Fruit fly (Drosophila melanogaster): Measurements from ENCODE around the gene Itgbn.

Gene Itgbn

DNA sequence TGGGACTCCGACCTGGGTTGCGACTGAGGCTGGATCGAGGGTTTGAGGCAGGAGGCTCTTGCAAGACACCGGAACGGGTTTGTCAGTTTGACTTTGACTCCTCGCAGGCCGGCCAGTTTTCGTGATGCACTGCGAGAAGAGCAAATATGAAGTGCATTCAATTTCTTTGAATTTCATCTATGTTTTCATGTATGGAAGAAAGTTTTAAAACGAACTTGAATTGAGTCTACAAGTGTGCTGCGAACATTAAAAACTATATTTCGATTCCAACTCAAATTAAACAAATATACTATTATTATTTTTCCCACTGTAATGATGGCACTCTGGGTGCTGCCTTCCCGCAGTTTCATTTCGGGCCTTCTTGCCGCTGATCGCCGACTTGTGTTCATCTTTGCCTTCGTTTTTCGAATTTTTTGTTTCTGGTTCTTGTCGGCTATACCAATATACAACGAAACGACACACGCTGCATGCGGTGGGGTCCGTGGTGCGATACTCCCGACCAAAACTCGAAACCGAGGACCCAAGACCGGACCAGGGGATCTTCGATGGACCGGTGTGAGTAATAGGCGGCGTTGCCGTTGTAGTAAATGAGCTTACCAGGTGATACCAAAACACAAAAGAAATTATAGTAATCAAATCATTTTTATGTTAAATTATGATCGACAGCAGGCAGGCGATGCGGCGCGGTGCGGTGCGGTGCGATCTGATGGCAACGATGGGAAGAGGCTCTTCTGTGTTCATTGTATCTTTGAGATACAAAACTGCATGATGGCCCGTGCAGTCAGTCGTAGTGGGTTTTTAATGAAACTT, 43.3 kb upstream of the Itgbn start (continued):
- no peak for TF ChIP-seq NFAT (GFP tag; IDR thresholded peaks at IDR 0.05)
- TF ChIP-seq slou (GFP tag; optimal IDR thresholded peaks at IDR 0.05), result peak; percentile 26
- TF ChIP-seq CG1529 (GFP tag; optimal IDR thresholded peaks at IDR 0.05), result peak; percentile 75
- peak; percentile 33 for TF ChIP-seq CG17186 (GFP tag; optimal IDR thresholded peaks at IDR 0.05)
- no peak for TF ChIP-seq bowl (GFP tag; IDR thresholded peaks at IDR 0.05)
- TF ChIP-seq Hr39 (optimal IDR thresholded peaks at IDR 0.05), result no peak
- TF ChIP-seq gfzf (GFP tag; optimal IDR thresholded peaks at IDR 0.05), result no peak
- TF ChIP-seq CG4617 (GFP tag; optimal IDR thresholded peaks at IDR 0.05; ENCODE audit: borderline replicate concordance), result peak; percentile 35
- TF ChIP-seq rib (GFP tag; IDR thresholded peaks at IDR 0.05), result 0 out of 2 replicates have a peak, but pooled peaks have one; percentile 23
- TF ChIP-seq chinmo (GFP tag; IDR thresholded peaks at IDR 0.05; ENCODE audit: partially characterized antibody), result no peak
- peak; percentile 94 for TF ChIP-seq CG9727 (GFP tag; optimal IDR thresholded peaks at IDR 0.05)
- no peak for TF ChIP-seq Poxn (GFP tag; IDR thresholded peaks at IDR 0.05)
- TF ChIP-seq CG17829 (tag; optimal IDR thresholded peaks at IDR 0.05), result peak; percentile 93
- TF ChIP-seq CG2116 (GFP tag; optimal IDR thresholded peaks at IDR 0.05), result peak; percentile 24
- peak; percentile 59; the same call in 1 of the 3 replicates for TF ChIP-seq so (GFP tag; IDR thresholded peaks at IDR 0.05)
- TF ChIP-seq unc-4 (GFP tag; IDR thresholded peaks at IDR 0.05; ENCODE audit: partially characterized antibody), result no peak
- TF ChIP-seq CG13296 (GFP tag; optimal IDR thresholded peaks at IDR 0.05), result no peak
- TF ChIP-seq CG2875 (GFP tag; optimal IDR thresholded peaks at IDR 0.05), result peak; percentile 83
- peak; percentile 48 for TF ChIP-seq CG7786 (GFP tag; optimal IDR thresholded peaks at IDR 0.05)
- TF ChIP-seq CG11504 (tag; optimal IDR thresholded peaks at IDR 0.05), result peak; percentile 81
- TF ChIP-seq CG10543 (GFP tag; optimal IDR thresholded peaks at IDR 0.05), result no peak
- no peak for TF ChIP-seq CG17912 (GFP tag; optimal IDR thresholded peaks at IDR 0.05)
- TF ChIP-seq Ada2b (GFP tag; IDR thresholded peaks at IDR 0.05), result peak; percentile 67
- peak; percentile 16 for TF ChIP-seq wek (GFP tag; optimal IDR thresholded peaks at IDR 0.05)
- no peak for TF ChIP-seq Dip3 (GFP tag; optimal IDR thresholded peaks at IDR 0.05)
- TF ChIP-seq Sox100B (GFP tag; optimal IDR thresholded peaks at IDR 0.05), result peak; percentile 71
- peak; percentile 39 for TF ChIP-seq CG30020 (tag; optimal IDR thresholded peaks at IDR 0.05)
- peak; percentile 66 for TF ChIP-seq sqz (GFP tag; optimal IDR thresholded peaks at IDR 0.05)
- TF ChIP-seq CG18262 (tag; optimal IDR thresholded peaks at IDR 0.05), result peak; percentile 93
- peak; percentile 9 for TF ChIP-seq CG10147 (GFP tag; optimal IDR thresholded peaks at IDR 0.05)
- TF ChIP-seq CG3065 (GFP tag; optimal IDR thresholded peaks at IDR 0.05), result peak; percentile 62
- TF ChIP-seq CG16863 (GFP tag; optimal IDR thresholded peaks at IDR 0.05), result peak; percentile 71
- peak; percentile 39 for TF ChIP-seq HLH54F (GFP tag; optimal IDR thresholded peaks at IDR 0.05)
- TF ChIP-seq CG6254 (GFP tag; optimal IDR thresholded peaks at IDR 0.05), result peak; percentile 87
- TF ChIP-seq CG6791 (GFP tag; IDR thresholded peaks at IDR 0.05; ENCODE audit: partially characterized antibody), result no peak
- TF ChIP-seq E2f2 (GFP tag; IDR thresholded peaks at IDR 0.05), result peak; percentile 32; the same call in 1 of the 2 replicates
- TF ChIP-seq Deaf1 (tag; optimal IDR thresholded peaks at IDR 0.05), result peak; percentile 65
- TF ChIP-seq ase (GFP tag; IDR thresholded peaks at IDR 0.05), result peak; percentile 34; the same call in 1 of the 3 replicates
- TF ChIP-seq crc (GFP tag; optimal IDR thresholded peaks at IDR 0.05), result peak; percentile 10
- peak; percentile 87 for TF ChIP-seq CG4820 (GFP tag; optimal IDR thresholded peaks at IDR 0.05)
- no peak for TF ChIP-seq Aef1 (GFP tag; IDR thresholded peaks at IDR 0.05)
- no peak for TF ChIP-seq Rfx (GFP tag; IDR thresholded peaks at IDR 0.05)
- peak; percentile 58 for TF ChIP-seq CG6272 (GFP tag; IDR thresholded peaks at IDR 0.05)
- peak; percentile 75 for TF ChIP-seq tap (tag; optimal IDR thresholded peaks at IDR 0.05)
- peak; percentile 87 for TF ChIP-seq otp (GFP tag; IDR thresholded peaks at IDR 0.05)
- TF ChIP-seq en (GFP tag; optimal IDR thresholded peaks at IDR 0.05), result peak; percentile 55
- peak; percentile 45; the same call in 2 of the 3 replicates for TF ChIP-seq CG14050 (GFP tag; IDR thresholded peaks at IDR 0.05)
- TF ChIP-seq CG3838 (GFP tag; optimal IDR thresholded peaks at IDR 0.05), result peak; percentile 18
- peak; percentile 87 for TF ChIP-seq ac (GFP tag; optimal IDR thresholded peaks at IDR 0.05)

Measured in whole organism, embryonic.